Worm (Caenorhabditis elegans) whole organism, L1 larva: Measurements from ENCODE around the gene skr-9.

Source experiments
- C34B4.2 ChIP-seq: sonication (generic microtip); optimal IDR thresholded peaks from 2 replicates; lab custom pipeline; 2017; ENCODE audit warnings: mild to moderate bottlenecking, missing genetic modification characterization, missing compliant biosample characterization
- aly-2 ChIP-seq: fragments of 150-350 bp; optimal IDR thresholded peaks from 2 replicates; lab custom pipeline; 2014; ENCODE audit warnings: missing biosample characterization, missing genetic modification characterization
- blmp-1 ChIP-seq: fragments of 150-350 bp; optimal IDR thresholded peaks from 2 replicates; lab custom pipeline; 2014; ENCODE audit warnings: missing biosample characterization, missing genetic modification characterization
- ceh-8 ChIP-seq: fragments of 200-800 bp; sonication (Bioruptor generic); optimal IDR thresholded peaks from 2 replicates; lab custom pipeline; 2018; ENCODE audit warnings: mild to moderate bottlenecking, missing genetic modification characterization, moderate library complexity, missing compliant biosample characterization
- ces-1 ChIP-seq: fragments of 150-350 bp; optimal IDR thresholded peaks from 2 replicates; lab custom pipeline; 2014; ENCODE audit warnings: missing biosample characterization, missing genetic modification reagents, missing genetic modification characterization
- efl-1 ChIP-seq, 4 experiments: fragments of 150-350 bp; optimal IDR thresholded peaks in 3 of 4; peaks in 1 of 4; 1 replicate in 1 of 4; 2 replicates in 3 of 4; lab custom pipeline; 2014; ENCODE audit warnings: missing biosample characterization in 2 of 4, missing genetic modification characterization in 2 of 4, missing genetic modification reagents in 2 of 4
- egl-13 ChIP-seq: sonication (generic microtip); optimal IDR thresholded peaks from 2 replicates; lab custom pipeline; 2016; ENCODE audit warnings: missing genotype, missing genetic modification reagents, missing genetic modification characterization, missing compliant biosample characterization
- egl-27 ChIP-seq, 2 experiments: fragments of 150-350 bp in 1 of 2; sonication (generic microtip); optimal IDR thresholded peaks; 3 replicates each; lab custom pipeline; 2017 to 2018; ENCODE audit warnings: missing biosample characterization in 2 of 2, missing genetic modification characterization in 2 of 2, missing genetic modification reagents in 2 of 2
- elt-2 ChIP-seq: sonication (generic microtip); optimal IDR thresholded peaks from 2 replicates; lab custom pipeline; 2016; ENCODE audit warnings: missing genetic modification characterization, mild to moderate bottlenecking, inconsistent platforms, missing compliant biosample characterization, missing genetic modification reagents
- elt-3 ChIP-seq, 6 experiments: fragments of 150-350 bp in 1 of 6; sonication (generic microtip); optimal IDR thresholded peaks; 2 replicates each; lab custom pipeline; 2017 to 2018; ENCODE audit warnings: missing biosample characterization in 6 of 6, missing genetic modification characterization in 6 of 6, inconsistent platforms in 1 of 6
- ets-5 ChIP-seq: fragments of 200-800 bp; sonication (Bioruptor generic); IDR thresholded peaks from 2 replicates; pipeline ENCODE4 v1.3.6; 2022; ENCODE audit warnings: missing genetic modification characterization, missing compliant biosample characterization
- fkh-8 ChIP-seq: sonication (generic microtip); optimal IDR thresholded peaks from 2 replicates; lab custom pipeline; 2016; ENCODE audit warnings: mild to moderate bottlenecking, missing genetic modification characterization, missing compliant biosample characterization
- hlh-4 ChIP-seq: sonication (generic microtip); optimal IDR thresholded peaks from 2 replicates; lab custom pipeline; 2016; ENCODE audit warnings: mild to moderate bottlenecking, missing genetic modification characterization, missing compliant biosample characterization
- isw-1 ChIP-seq: fragments of 200-800 bp; sonication (Bioruptor generic); IDR thresholded peaks from 2 replicates; pipeline ENCODE4 v1.3.6; 2022; ENCODE audit warnings: missing genetic modification characterization, missing compliant biosample characterization
- lin-39 ChIP-seq: fragments of 150-350 bp; optimal IDR thresholded peaks from 2 replicates; lab custom pipeline; 2014; ENCODE audit warnings: missing biosample characterization, missing genetic modification reagents, missing genetic modification characterization
- lsy-2 ChIP-seq, 2 experiments: fragments of 150-350 bp; optimal IDR thresholded peaks; 2 replicates each; lab custom pipeline; 2014; ENCODE audit warnings: missing biosample characterization in 2 of 2, missing genetic modification characterization in 2 of 2
- mep-1 ChIP-seq: fragments of 150-350 bp; optimal IDR thresholded peaks from 2 replicates; lab custom pipeline; 2014; ENCODE audit warnings: missing biosample characterization, missing genetic modification characterization
- nhr-11 ChIP-seq: fragments of 150-350 bp; optimal IDR thresholded peaks from 2 replicates; lab custom pipeline; 2014; ENCODE audit warnings: missing biosample characterization, missing genetic modification characterization
- nhr-12 ChIP-seq: sonication (generic microtip); optimal IDR thresholded peaks from 2 replicates; lab custom pipeline; 2017; ENCODE audit warnings: missing biosample characterization, missing genetic modification characterization
- nhr-20 ChIP-seq: sonication (generic microtip); optimal IDR thresholded peaks from 2 replicates; lab custom pipeline; 2016; ENCODE audit warnings: mild to moderate bottlenecking, missing genetic modification characterization, missing compliant biosample characterization
- nhr-71 ChIP-seq: sonication (generic microtip); optimal IDR thresholded peaks from 2 replicates; lab custom pipeline; 2016; ENCODE audit warnings: mild to moderate bottlenecking, missing genetic modification characterization, moderate library complexity, missing compliant biosample characterization
- pqm-1 ChIP-seq: sonication (generic microtip); optimal IDR thresholded peaks from 3 replicates; lab custom pipeline; 2017; ENCODE audit warnings: missing biosample characterization, missing genetic modification characterization
- unc-130 ChIP-seq: fragments of 150-350 bp; optimal IDR thresholded peaks from 2 replicates; lab custom pipeline; 2017; ENCODE audit warnings: missing biosample characterization, missing genetic modification characterization, inconsistent platforms
- unc-86 ChIP-seq: sonication (generic microtip); optimal IDR thresholded peaks from 2 replicates; lab custom pipeline; 2016; ENCODE audit warnings: missing genetic modification characterization, missing compliant biosample characterization
- vab-15 ChIP-seq: sonication (generic microtip); optimal IDR thresholded peaks from 2 replicates; lab custom pipeline; 2017; ENCODE audit warnings: missing genotype, mild to moderate bottlenecking, missing genetic modification characterization, missing compliant biosample characterization
- xbp-1 ChIP-seq: sonication (generic microtip); optimal IDR thresholded peaks from 2 replicates; lab custom pipeline; 2016; ENCODE audit warnings: missing genetic modification characterization, missing compliant biosample characterization
- zag-1 ChIP-seq: fragments of 150-350 bp; optimal IDR thresholded peaks from 2 replicates; lab custom pipeline; 2014; ENCODE audit warnings: missing biosample characterization, missing genetic modification characterization
- ztf-11 ChIP-seq, 2 experiments: sonication (generic microtip); optimal IDR thresholded peaks; 2 replicates each; lab custom pipeline; 2016 to 2017; ENCODE audit warnings: missing genetic modification characterization in 2 of 2, missing biosample characterization in 1 of 2, missing compliant biosample characterization in 1 of 2

The skr-9 gene

ce11 chrIV:17179565-17179964 lies 16.2 kb downstream of the skr-9 start:
- peak; percentile 88 for TF ChIP-seq pqm-1
- no peak for TF ChIP-seq ets-5
- no peak for TF ChIP-seq fkh-8 (tag; lab: Kevin White, UChicago)
- peak; percentile 4 for TF ChIP-seq elt-2 (tag; lab: Kevin White, UChicago)

DNA sequence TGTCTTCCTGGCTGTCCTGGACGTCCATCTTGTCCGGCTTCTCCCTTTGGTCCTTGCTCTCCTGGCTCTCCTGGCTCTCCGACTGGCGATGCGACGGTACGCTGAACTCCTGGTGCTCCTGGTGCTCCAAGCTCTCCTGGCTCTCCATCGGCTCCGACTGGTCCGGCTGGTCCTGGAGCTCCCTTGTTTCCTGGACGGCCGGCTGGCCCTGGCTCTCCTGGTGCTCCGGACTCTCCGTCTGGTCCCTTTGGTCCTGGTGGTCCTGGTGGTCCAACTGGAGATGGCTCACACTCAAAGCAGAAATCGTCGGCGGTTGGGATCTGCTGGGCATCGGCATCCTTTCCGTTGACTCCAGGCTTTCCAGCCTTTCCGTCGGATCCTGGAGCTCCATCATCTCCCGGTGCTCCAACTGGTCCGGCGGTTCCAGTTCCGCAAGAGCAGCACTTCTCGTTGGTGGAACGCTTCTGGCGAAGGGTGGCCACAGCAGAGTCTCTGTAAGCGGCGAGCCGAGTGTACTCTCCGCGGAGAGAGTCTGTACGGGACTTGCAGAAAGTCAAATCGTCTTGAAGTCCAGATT lies 19.7 kb downstream of the skr-9 start:
- peak; percentile 43 for TF ChIP-seq ceh-8
- no peak for TF ChIP-seq nhr-12 (tag; lab: Kevin White, UChicago)
- no peak for TF ChIP-seq unc-130 (tag; lab: Kevin White, UChicago)

ce11 chrIV:17183629-17184028 lies 20.3 kb downstream of the skr-9 start, which contains the start of gene col-138:
col-138 (minus strand) TSS chrIV:17183729.
- TF ChIP-seq C34B4.2 (tag; lab: Kevin White, UChicago) (no peak), ztf-11 (tag; optimal IDR thresholded peaks at IDR 0.05; lab: Kevin White, UChicago) (no peak), aly-2 (tag; lab: Kevin White, UChicago) (no peak)

- no peak for TF ChIP-seq nhr-12 (tag; lab: Kevin White, UChicago)
- TF ChIP-seq xbp-1 (tag; lab: Kevin White, UChicago) = no peak
- TF ChIP-seq ces-1 (GFP tag; lab: Kevin White, UChicago) = no peak
- no peak for TF ChIP-seq fkh-8 (tag; lab: Kevin White, UChicago)
- TF ChIP-seq nhr-71 = no peak
- TF ChIP-seq egl-27 (tag; optimal IDR thresholded peaks at IDR 0.05; lab: Kevin White, UChicago) = no peak
- TF ChIP-seq nhr-20 (tag; lab: Kevin White, UChicago) = no peak
- no peak for TF ChIP-seq blmp-1 (tag; lab: Kevin White, UChicago)
- no peak for TF ChIP-seq hlh-4
- no peak for TF ChIP-seq nhr-11
- TF ChIP-seq pqm-1 = no peak
- TF ChIP-seq mep-1 (tag; lab: Kevin White, UChicago) = no peak
- no peak for TF ChIP-seq zag-1
- no peak for TF ChIP-seq elt-3 (tag; optimal IDR thresholded peaks at IDR 0.05; lab: Kevin White, UChicago)
These were observed 25.8 kb downstream of the skr-9 start for ce11 chrIV:17189193-17189592.

DNA sequence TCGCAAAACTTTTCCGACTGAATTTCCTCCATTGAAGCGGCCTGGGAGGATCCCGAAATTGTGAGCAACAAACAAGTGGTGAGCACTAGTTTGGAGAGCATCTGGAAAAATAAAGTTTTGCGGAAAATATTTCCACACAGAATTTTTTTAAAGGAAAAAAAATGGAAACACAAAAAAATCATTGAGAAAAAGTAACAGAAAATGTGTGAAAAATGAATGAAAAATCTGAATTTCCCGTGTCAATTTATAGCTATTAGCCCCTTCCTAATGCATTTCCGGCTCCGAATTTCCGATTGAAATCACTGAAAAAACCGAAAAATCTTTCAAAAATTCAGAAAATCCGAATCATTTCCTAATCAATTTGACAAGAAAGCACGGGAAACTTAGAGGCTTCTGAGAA lies 28.4 kb downstream of the skr-9 start, which contains the start of gene flp-17:
Gene flp-17 (minus strand): TSS at position 101 of the 400 bp plus-strand sequence.
- TF ChIP-seq vab-15 (tag; lab: Kevin White, UChicago) (no peak), egl-13 (tag; lab: Kevin White, UChicago) (peak; percentile 50)

ce11 chrIV:17193491-17193890 lies 30.1 kb downstream of the skr-9 start:
- no peak for TF ChIP-seq hlh-4
- TF ChIP-seq elt-3 (tag; optimal IDR thresholded peaks at IDR 0.05; lab: Kevin White, UChicago) = no peak
- TF ChIP-seq lsy-2 (tag; optimal IDR thresholded peaks at IDR 0.05; lab: Kevin White, UChicago) = no peak
- TF ChIP-seq nhr-20 (tag; lab: Kevin White, UChicago) = no peak
- TF ChIP-seq isw-1 (GFP tag; lab: Robert Waterston, UW) = no peak
- no peak for TF ChIP-seq unc-86 (tag; lab: Kevin White, UChicago)
- no peak for TF ChIP-seq lin-39

ce11 chrIV:17199706-17200105 lies 36.3 kb downstream of the skr-9 start:
- no peak for TF ChIP-seq efl-1 (optimal IDR thresholded peaks at IDR 0.05; lab: Kevin White, UChicago)
- peak in 1 of 2 experiments; percentile 71 for TF ChIP-seq efl-1 (GFP tag; optimal IDR thresholded peaks at IDR 0.05 in 1 of 2; lab: Kevin White, UChicago)
- TF ChIP-seq fkh-8 (tag; lab: Kevin White, UChicago) = no peak
